Worm (Caenorhabditis elegans) whole organism, L3 larva: ENCODE data around the gene F09E5.11.

Experiments used
- R02D3.7 ChIP-seq: fragments of 150-350 bp; optimal IDR thresholded peaks from 2 replicates; lab custom pipeline; 2014; ENCODE audit warnings: missing biosample characterization, missing genetic modification characterization
- ama-1 ChIP-seq: fragments of 150-350 bp; optimal IDR thresholded peaks from 2 replicates; lab custom pipeline; 2018
- elt-1 ChIP-seq: fragments of 150-350 bp; optimal IDR thresholded peaks from 2 replicates; lab custom pipeline; 2014; ENCODE audit warnings: missing biosample characterization, missing genetic modification characterization
- fkh-10 ChIP-seq: sonication (generic microtip); optimal IDR thresholded peaks from 2 replicates; lab custom pipeline; 2017; ENCODE audit warnings: missing biosample characterization, missing genetic modification reagents, missing genetic modification characterization
- fos-1 ChIP-seq: fragments of 150-350 bp; optimal IDR thresholded peaks from 2 replicates; lab custom pipeline; 2014; ENCODE audit warnings: missing biosample characterization, missing genetic modification characterization
- nhr-25 ChIP-seq: sonication (generic microtip); optimal IDR thresholded peaks from 2 replicates; lab custom pipeline; 2017; ENCODE audit warnings: missing biosample characterization, missing genetic modification characterization
- nhr-67 ChIP-seq: fragments of 150-350 bp; optimal IDR thresholded peaks from 2 replicates; lab custom pipeline; 2014; ENCODE audit warnings: missing biosample characterization, missing genetic modification characterization
- unc-39 ChIP-seq: sonication (generic microtip); optimal IDR thresholded peaks from 4 replicates; lab custom pipeline; 2017; ENCODE audit warnings: missing biosample characterization, missing genetic modification characterization

DNA sequence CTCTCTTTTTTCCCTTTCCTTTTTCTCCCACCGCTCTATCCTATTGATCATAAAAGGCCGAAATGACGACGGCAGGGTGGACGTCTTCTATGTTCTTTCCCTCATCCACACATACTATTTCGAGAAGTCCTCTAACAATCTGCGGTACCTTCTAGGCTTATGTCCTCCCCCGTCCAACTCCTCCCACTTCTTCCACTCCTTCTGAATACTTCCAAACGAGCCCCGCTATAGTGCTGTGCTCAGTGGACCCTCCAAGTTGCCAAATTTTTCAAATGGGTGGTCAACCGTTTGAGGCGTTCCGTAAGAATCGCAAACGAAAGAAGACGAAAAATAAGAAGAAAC is 22.0 kb downstream of the F09E5.11 start:
- TF ChIP-seq ama-1: peak; percentile 66
- TF ChIP-seq fos-1: no peak
- peak; percentile 68 for TF ChIP-seq fkh-10
- no peak for TF ChIP-seq nhr-67
- TF ChIP-seq nhr-25: no peak
- TF ChIP-seq unc-39 (tag; lab: Kevin White, UChicago): no peak
- no peak for TF ChIP-seq elt-1 (tag; lab: Kevin White, UChicago)
- no peak for TF ChIP-seq R02D3.7 (tag; lab: Kevin White, UChicago)
